Worm (Caenorhabditis elegans) whole organism, late embryonic: ENCODE results near the gene exos-4.1.

ENCODE experiments used
- ahr-1 ChIP-seq: sonication (generic microtip); optimal IDR thresholded peaks from 2 replicates; lab custom pipeline; 2016; ENCODE audit warnings: missing genetic modification characterization, missing compliant biosample characterization
- ama-1 ChIP-seq: fragments of 150-350 bp; optimal IDR thresholded peaks from 2 replicates; lab custom pipeline; 2014
- ceh-18 ChIP-seq: sonication (generic microtip); optimal IDR thresholded peaks from 2 replicates; lab custom pipeline; 2016; ENCODE audit warnings: missing genetic modification characterization, missing compliant biosample characterization
- ceh-2 ChIP-seq: sonication (generic microtip); optimal IDR thresholded peaks from 2 replicates; lab custom pipeline; 2016; ENCODE audit warnings: missing genotype, missing genetic modification characterization, missing compliant biosample characterization
- ceh-31 ChIP-seq: sonication (generic microtip); optimal IDR thresholded peaks from 2 replicates; lab custom pipeline; 2016; ENCODE audit warnings: missing genetic modification characterization, missing compliant biosample characterization
- ceh-48 ChIP-seq: sonication (generic microtip); optimal IDR thresholded peaks from 2 replicates; lab custom pipeline; 2016; ENCODE audit warnings: missing genetic modification characterization, inconsistent platforms, missing compliant biosample characterization
- ceh-9 ChIP-seq: sonication (generic microtip); optimal IDR thresholded peaks from 2 replicates; lab custom pipeline; 2016; ENCODE audit warnings: mild to moderate bottlenecking, missing genetic modification characterization, inconsistent platforms, missing compliant biosample characterization
- che-1 ChIP-seq: sonication (generic microtip); optimal IDR thresholded peaks from 2 replicates; lab custom pipeline; 2016; ENCODE audit warnings: mild to moderate bottlenecking, missing genetic modification characterization, missing compliant biosample characterization
- dmd-4 ChIP-seq: sonication (generic microtip); optimal IDR thresholded peaks from 2 replicates; lab custom pipeline; 2016; ENCODE audit warnings: borderline replicate concordance, missing genetic modification characterization, missing compliant biosample characterization
- elt-2 ChIP-seq: sonication (generic microtip); optimal IDR thresholded peaks from 2 replicates; lab custom pipeline; 2016; ENCODE audit warnings: missing genetic modification reagents, missing genetic modification characterization, missing compliant biosample characterization
- fax-1 ChIP-seq: sonication (generic microtip); optimal IDR thresholded peaks from 2 replicates; lab custom pipeline; 2016; ENCODE audit warnings: missing genotype, missing genetic modification characterization, missing compliant biosample characterization
- fkh-10 ChIP-seq: fragments of 150-350 bp; optimal IDR thresholded peaks from 2 replicates; lab custom pipeline; 2014; ENCODE audit warnings: missing biosample characterization, missing genetic modification reagents, missing genetic modification characterization
- fkh-6 ChIP-seq: sonication (generic microtip); optimal IDR thresholded peaks from 2 replicates; lab custom pipeline; 2016; ENCODE audit warnings: missing genetic modification characterization, missing compliant biosample characterization
- hlh-13 ChIP-seq: fragments of 200-800 bp; sonication (Bioruptor generic); optimal IDR thresholded peaks from 2 replicates; lab custom pipeline; 2018; ENCODE audit warnings: mild to moderate bottlenecking, missing genetic modification characterization, missing compliant biosample characterization
- hlh-30 ChIP-seq: sonication (generic microtip); optimal IDR thresholded peaks from 2 replicates; lab custom pipeline; 2017; ENCODE audit warnings: antibody characterized with exemption, missing genetic modification characterization, missing compliant biosample characterization; ENCODE audit not compliant: insufficient read depth
- hlh-8 ChIP-seq: sonication (generic microtip); optimal IDR thresholded peaks from 2 replicates; lab custom pipeline; 2016; ENCODE audit warnings: missing genotype, missing genetic modification characterization, missing compliant biosample characterization
- madf-2 ChIP-seq: sonication (generic microtip); optimal IDR thresholded peaks from 2 replicates; lab custom pipeline; 2017; ENCODE audit warnings: missing genetic modification characterization, missing compliant biosample characterization
- mec-3 ChIP-seq: sonication (generic microtip); optimal IDR thresholded peaks from 2 replicates; lab custom pipeline; 2016; ENCODE audit warnings: borderline replicate concordance, missing genetic modification characterization, missing compliant biosample characterization
- nfya-1 ChIP-seq: sonication (generic microtip); optimal IDR thresholded peaks from 2 replicates; lab custom pipeline; 2017; ENCODE audit warnings: missing genetic modification characterization, mild to moderate bottlenecking, missing compliant biosample characterization, antibody characterized with exemption, moderate library complexity
- npax-4 ChIP-seq: sonication (generic microtip); optimal IDR thresholded peaks from 2 replicates; lab custom pipeline; 2016; ENCODE audit warnings: missing genetic modification characterization, missing compliant biosample characterization
- pag-3 ChIP-seq: sonication (generic microtip); optimal IDR thresholded peaks from 2 replicates; lab custom pipeline; 2016; ENCODE audit warnings: missing compliant biosample characterization, missing genetic modification characterization, borderline replicate concordance
- pat-9 ChIP-seq: fragments of 200-800 bp; sonication (Bioruptor generic); optimal IDR thresholded peaks from 2 replicates; lab custom pipeline; 2018; ENCODE audit warnings: mild to moderate bottlenecking, missing genetic modification characterization, moderate library complexity, missing compliant biosample characterization
- pax-1 ChIP-seq: fragments of 150-350 bp; optimal IDR thresholded peaks from 2 replicates; lab custom pipeline; 2014; ENCODE audit warnings: missing biosample characterization, missing genetic modification characterization
- pqm-1 ChIP-seq: sonication (generic microtip); optimal IDR thresholded peaks from 2 replicates; lab custom pipeline; 2016; ENCODE audit warnings: missing genetic modification characterization, missing compliant biosample characterization
- rnt-1 ChIP-seq: sonication (generic microtip); optimal IDR thresholded peaks from 2 replicates; lab custom pipeline; 2016; ENCODE audit warnings: missing genetic modification characterization, missing compliant biosample characterization
- sox-2 ChIP-seq: fragments of 200-800 bp; sonication (Bioruptor generic); IDR thresholded peaks from 2 replicates; pipeline ENCODE4 v1.3.6; 2022; ENCODE audit warnings: missing genetic modification reagents, missing genetic modification characterization, missing compliant biosample characterization
- ttx-3 ChIP-seq: sonication (generic microtip); optimal IDR thresholded peaks from 2 replicates; lab custom pipeline; 2016; ENCODE audit warnings: missing genetic modification reagents, missing genetic modification characterization, missing compliant biosample characterization
- unc-42 ChIP-seq: sonication (generic microtip); optimal IDR thresholded peaks from 2 replicates; lab custom pipeline; 2016; ENCODE audit warnings: missing genotype, missing genetic modification characterization, missing compliant biosample characterization
- unc-86 ChIP-seq: sonication (generic microtip); optimal IDR thresholded peaks from 2 replicates; lab custom pipeline; 2016; ENCODE audit warnings: missing genetic modification characterization, missing compliant biosample characterization
- ztf-16 ChIP-seq: sonication (generic microtip); optimal IDR thresholded peaks from 2 replicates; lab custom pipeline; 2017; ENCODE audit warnings: missing genetic modification characterization, missing compliant biosample characterization

Gene exos-4.1

DNA sequence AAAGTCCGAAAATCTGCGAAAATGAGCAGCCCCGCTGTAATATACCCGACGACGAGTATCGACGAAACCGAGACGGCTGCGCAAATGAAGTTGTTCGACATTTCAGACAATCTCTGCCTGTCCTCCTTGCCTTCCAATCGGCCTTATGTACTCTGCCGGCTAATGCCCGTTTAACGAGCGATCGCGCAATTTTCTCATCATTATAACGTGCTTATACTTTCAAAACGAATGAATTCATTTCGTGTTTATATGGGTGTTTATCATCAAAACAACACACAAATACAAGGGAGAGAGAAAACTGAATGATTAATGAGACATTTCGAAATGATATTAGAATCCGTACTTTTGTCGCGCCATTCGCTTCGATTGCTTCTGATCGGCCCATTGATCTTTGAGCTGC is 7.8 kb upstream of the exos-4.1 start, which contains the start of gene col-132:
Gene col-132 (minus strand): TSS at position 101 of the 400 bp plus-strand sequence.
- TF ChIP-seq ceh-18 (tag; lab: Kevin White, UChicago) (no peak), unc-86 (tag; lab: Kevin White, UChicago) (no peak), madf-2 (no peak), hlh-30 (no peak), mec-3 (tag; lab: Kevin White, UChicago) (no peak), ceh-48 (tag; lab: Kevin White, UChicago) (no peak), ama-1 (no peak), pqm-1 (tag; lab: Kevin White, UChicago) (no peak), sox-2 (GFP tag; lab: Robert Waterston, UW) (no peak), hlh-13 (GFP tag; lab: Kevin White, UChicago) (no peak), elt-2 (tag; lab: Kevin White, UChicago) (no peak), ceh-2 (tag; lab: Kevin White, UChicago) (no peak), dmd-4 (tag; lab: Kevin White, UChicago) (no peak)
- TF ChIP-seq, all 69 proteins: peak for 0

DNA sequence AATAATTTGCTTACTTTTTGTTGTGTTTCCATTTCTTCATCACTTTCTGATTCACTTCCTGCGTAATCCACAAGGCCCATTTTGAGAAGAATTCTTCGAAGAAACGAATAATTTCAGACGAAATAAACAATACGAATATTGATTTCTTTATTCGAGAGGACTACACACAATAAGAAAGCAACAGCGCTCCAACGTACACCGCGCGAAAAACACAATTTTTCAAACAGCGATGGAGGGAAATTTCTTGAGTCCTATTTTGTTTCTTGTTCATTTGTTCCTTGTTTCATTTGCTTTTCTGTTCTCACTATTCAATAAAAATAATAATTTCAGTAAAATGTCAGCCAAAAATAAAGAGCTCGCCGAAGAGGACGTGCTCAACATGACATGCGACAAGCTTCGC is 5.1 kb upstream of the exos-4.1 start, which contains the start of the genes prcc-1 and C39E9.12:
Gene prcc-1 (minus strand): TSS at position 119 of the 400 bp plus-strand sequence.
Gene C39E9.12 (plus strand): TSS at position 331 of the 400 bp plus-strand sequence.
- TF ChIP-seq unc-42 (peak; percentile 43), npax-4 (no peak), ceh-31 (tag; lab: Kevin White, UChicago) (peak; percentile 33), nfya-1 (tag; lab: Kevin White, UChicago) (peak; percentile 61), ahr-1 (tag; lab: Kevin White, UChicago) (no peak), ceh-18 (tag; lab: Kevin White, UChicago) (peak; percentile 1), fax-1 (tag; lab: Kevin White, UChicago) (peak; percentile 22), ceh-48 (tag; lab: Kevin White, UChicago) (peak; percentile 65), fkh-6 (tag; lab: Kevin White, UChicago) (no peak), hlh-8 (tag; lab: Kevin White, UChicago) (no peak)

DNA sequence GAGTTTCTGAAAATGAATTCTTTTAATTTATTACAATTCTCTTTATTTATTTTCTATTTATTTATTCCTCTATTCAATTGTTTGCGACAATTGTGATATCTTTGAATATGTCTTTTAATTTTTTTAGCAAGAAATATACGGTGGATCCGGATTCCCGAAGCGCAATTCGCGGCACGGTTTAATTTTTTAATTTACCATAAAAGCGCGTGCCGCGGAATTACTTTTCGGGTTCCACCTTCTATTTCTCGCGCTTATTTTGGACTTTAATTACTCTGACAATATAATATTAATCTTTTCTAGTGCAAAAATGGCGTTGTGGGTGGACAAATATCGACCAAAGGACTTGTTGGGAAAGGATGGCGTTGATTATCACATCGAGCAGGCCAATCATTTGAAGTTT is 3.3 kb upstream of the exos-4.1 start, which contains the start of gene rfc-3:
Gene rfc-3 (plus strand): TSS at position 301 of the 400 bp plus-strand sequence.
- TF ChIP-seq hlh-30 = no peak
- TF ChIP-seq, all 69 proteins: peak for 0

DNA sequence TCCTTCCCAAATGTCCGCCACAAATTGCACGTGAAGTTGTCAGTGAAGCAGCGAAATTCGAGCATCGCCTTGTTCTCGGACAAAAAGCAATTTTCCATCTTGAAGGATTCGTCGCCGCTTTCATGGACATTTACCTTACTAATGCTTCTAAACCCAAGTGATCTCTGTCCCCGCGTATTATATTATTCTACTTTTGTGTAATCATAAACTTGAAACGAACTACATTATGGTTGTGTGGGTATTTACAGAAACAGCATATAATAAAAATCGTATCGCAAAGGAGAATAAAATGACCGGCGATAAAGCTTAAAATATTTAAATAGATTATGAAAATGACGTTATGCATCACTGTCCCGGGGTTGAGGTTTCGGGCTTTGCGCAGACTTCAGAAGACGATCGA is 2.0 kb upstream of the exos-4.1 start:
- TF ChIP-seq madf-2 (no peak), che-1 (tag; lab: Kevin White, UChicago) (no peak), ttx-3 (tag; lab: Kevin White, UChicago) (no peak), pax-1 (tag; lab: Kevin White, UChicago) (no peak)

DNA sequence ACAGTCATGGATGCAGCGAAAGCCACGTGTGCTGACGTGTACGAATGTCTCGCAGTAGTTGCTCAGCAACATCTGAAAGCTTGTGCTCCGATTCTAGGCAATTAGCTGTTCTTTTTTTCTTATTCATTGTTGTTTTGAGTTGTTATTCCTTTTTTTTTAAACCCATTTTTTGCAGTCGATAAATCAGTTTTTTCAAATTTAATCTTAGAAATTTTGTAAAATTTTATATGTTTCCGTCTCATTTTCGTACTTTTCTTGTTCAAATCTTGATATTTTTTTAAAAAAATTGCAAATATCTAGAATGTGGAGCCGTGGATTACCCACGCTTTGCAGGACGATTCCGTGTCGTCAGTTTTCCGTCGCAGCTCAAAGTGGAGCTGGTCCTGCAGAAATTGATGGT is 1.6 kb downstream of the exos-4.1 start, which contains the start of gene fask-1:
Gene fask-1 (plus strand): TSS at position 301 of the 400 bp plus-strand sequence.
- TF ChIP-seq che-1 (tag; lab: Kevin White, UChicago) (no peak), elt-2 (tag; lab: Kevin White, UChicago) (no peak)

DNA sequence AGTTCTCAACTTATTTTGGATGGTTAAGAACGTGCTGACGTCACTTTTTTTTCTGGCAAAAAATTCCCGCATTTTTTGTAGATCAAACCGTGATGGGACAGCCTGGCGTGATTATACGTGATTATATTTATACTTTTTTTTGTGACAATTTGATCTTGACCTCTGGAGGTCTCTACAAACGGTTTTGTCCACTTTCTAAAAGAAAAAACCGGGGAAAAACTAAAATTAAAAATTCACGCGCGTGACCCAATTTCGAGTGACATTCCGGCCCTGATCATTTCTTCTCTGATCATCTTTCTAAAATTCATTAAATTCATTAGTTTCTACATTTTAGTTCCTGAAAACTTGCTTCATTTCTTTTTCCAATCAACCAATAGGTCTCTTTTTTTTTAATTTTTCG is 6.1 kb downstream of the exos-4.1 start, which contains the start of gene rde-11:
Gene rde-11 (plus strand): TSS at position 301 of the 400 bp plus-strand sequence.
- TF ChIP-seq fkh-10 (GFP tag; lab: Kevin White, UChicago) = no peak
- TF ChIP-seq ztf-16 (tag; lab: Kevin White, UChicago) = no peak
- no peak for TF ChIP-seq pag-3 (tag; lab: Kevin White, UChicago)
- no peak for TF ChIP-seq pat-9
- TF ChIP-seq ceh-31 (tag; lab: Kevin White, UChicago) = no peak
- no peak for TF ChIP-seq rnt-1
- TF ChIP-seq ceh-9 (tag; lab: Kevin White, UChicago) = no peak
